Worm (Caenorhabditis elegans) whole organism, late embryonic: ENCODE data around the gene pmp-2.

Experiments
- C08G9.2 ChIP-seq: sonication (generic microtip); optimal IDR thresholded peaks from 2 replicates; lab custom pipeline; 2016; ENCODE audit warnings: mild to moderate bottlenecking, missing genetic modification characterization, moderate library complexity, missing compliant biosample characterization
- F13H6.1 ChIP-seq: sonication (generic microtip); optimal IDR thresholded peaks from 2 replicates; lab custom pipeline; 2016; ENCODE audit warnings: missing genetic modification characterization, missing compliant biosample characterization
- K02D7.2 ChIP-seq: sonication (generic microtip); optimal IDR thresholded peaks from 2 replicates; lab custom pipeline; 2017; ENCODE audit warnings: mild to moderate bottlenecking, missing genetic modification characterization, missing compliant biosample characterization
- T23F11.4 ChIP-seq: fragments of 200-800 bp; sonication (Bioruptor generic); optimal IDR thresholded peaks from 2 replicates; lab custom pipeline; 2018; ENCODE audit warnings: mild to moderate bottlenecking, missing genetic modification characterization, missing compliant biosample characterization
- Y22D7AL.16 ChIP-seq: sonication (generic microtip); optimal IDR thresholded peaks from 2 replicates; lab custom pipeline; 2016; ENCODE audit warnings: missing genetic modification characterization, missing compliant biosample characterization
- ahr-1 ChIP-seq: sonication (generic microtip); optimal IDR thresholded peaks from 2 replicates; lab custom pipeline; 2016; ENCODE audit warnings: missing genetic modification characterization, missing compliant biosample characterization
- ama-1 ChIP-seq: fragments of 150-350 bp; optimal IDR thresholded peaks from 2 replicates; lab custom pipeline; 2014
- ceh-14 ChIP-seq: sonication (generic microtip); optimal IDR thresholded peaks from 2 replicates; lab custom pipeline; 2016; ENCODE audit warnings: missing genotype, missing genetic modification characterization, missing compliant biosample characterization
- ceh-18 ChIP-seq: sonication (generic microtip); optimal IDR thresholded peaks from 2 replicates; lab custom pipeline; 2016; ENCODE audit warnings: missing genetic modification characterization, missing compliant biosample characterization
- ceh-2 ChIP-seq: sonication (generic microtip); optimal IDR thresholded peaks from 2 replicates; lab custom pipeline; 2016; ENCODE audit warnings: missing genotype, missing genetic modification characterization, missing compliant biosample characterization
- ceh-22 ChIP-seq: sonication (generic microtip); optimal IDR thresholded peaks from 2 replicates; lab custom pipeline; 2017; ENCODE audit warnings: missing biosample characterization, missing genetic modification characterization
- ceh-24 ChIP-seq: sonication (generic microtip); optimal IDR thresholded peaks from 2 replicates; lab custom pipeline; 2016; ENCODE audit warnings: mild to moderate bottlenecking, missing genetic modification characterization, missing compliant biosample characterization
- ceh-34 ChIP-seq: sonication (generic microtip); optimal IDR thresholded peaks from 2 replicates; lab custom pipeline; 2016; ENCODE audit warnings: mild to moderate bottlenecking, missing genetic modification characterization, missing compliant biosample characterization
- ceh-48 ChIP-seq: sonication (generic microtip); optimal IDR thresholded peaks from 2 replicates; lab custom pipeline; 2016; ENCODE audit warnings: missing genetic modification characterization, inconsistent platforms, missing compliant biosample characterization
- ceh-6 ChIP-seq: fragments of 200-800 bp; sonication (Bioruptor generic); optimal IDR thresholded peaks from 2 replicates; lab custom pipeline; 2018; ENCODE audit warnings: mild to moderate bottlenecking, missing genetic modification characterization, missing compliant biosample characterization
- dmd-4 ChIP-seq: sonication (generic microtip); optimal IDR thresholded peaks from 2 replicates; lab custom pipeline; 2016; ENCODE audit warnings: borderline replicate concordance, missing genetic modification characterization, missing compliant biosample characterization
- elt-2 ChIP-seq: sonication (generic microtip); optimal IDR thresholded peaks from 2 replicates; lab custom pipeline; 2016; ENCODE audit warnings: missing genetic modification reagents, missing genetic modification characterization, missing compliant biosample characterization
- elt-4 ChIP-seq: sonication (generic microtip); optimal IDR thresholded peaks from 2 replicates; lab custom pipeline; 2016; ENCODE audit warnings: missing genetic modification characterization, missing compliant biosample characterization
- eyg-1 ChIP-seq: sonication (generic microtip); optimal IDR thresholded peaks from 2 replicates; lab custom pipeline; 2016; ENCODE audit warnings: missing genotype, missing genetic modification characterization, missing compliant biosample characterization
- fax-1 ChIP-seq: sonication (generic microtip); optimal IDR thresholded peaks from 2 replicates; lab custom pipeline; 2016; ENCODE audit warnings: missing genotype, missing genetic modification characterization, missing compliant biosample characterization
- hlh-15 ChIP-seq: sonication (generic microtip); optimal IDR thresholded peaks from 2 replicates; lab custom pipeline; 2016; ENCODE audit warnings: missing genetic modification characterization, missing compliant biosample characterization
- hlh-8 ChIP-seq: sonication (generic microtip); optimal IDR thresholded peaks from 2 replicates; lab custom pipeline; 2016; ENCODE audit warnings: missing genotype, missing genetic modification characterization, missing compliant biosample characterization
- lim-6 ChIP-seq: sonication (generic microtip); optimal IDR thresholded peaks from 2 replicates; lab custom pipeline; 2016; ENCODE audit warnings: missing genetic modification characterization, missing compliant biosample characterization
- lin-11 ChIP-seq: fragments of 200-800 bp; sonication (Bioruptor generic); optimal IDR thresholded peaks from 2 replicates; lab custom pipeline; 2018; ENCODE audit warnings: mild to moderate bottlenecking, missing genetic modification characterization, missing compliant biosample characterization
- madf-2 ChIP-seq: sonication (generic microtip); optimal IDR thresholded peaks from 2 replicates; lab custom pipeline; 2017; ENCODE audit warnings: missing genetic modification characterization, missing compliant biosample characterization
- mec-3 ChIP-seq: sonication (generic microtip); optimal IDR thresholded peaks from 2 replicates; lab custom pipeline; 2016; ENCODE audit warnings: borderline replicate concordance, missing genetic modification characterization, missing compliant biosample characterization
- npax-4 ChIP-seq: sonication (generic microtip); optimal IDR thresholded peaks from 2 replicates; lab custom pipeline; 2016; ENCODE audit warnings: missing genetic modification characterization, missing compliant biosample characterization
- pag-3 ChIP-seq: sonication (generic microtip); optimal IDR thresholded peaks from 2 replicates; lab custom pipeline; 2016; ENCODE audit warnings: missing compliant biosample characterization, missing genetic modification characterization, borderline replicate concordance
- pax-1 ChIP-seq: fragments of 150-350 bp; optimal IDR thresholded peaks from 2 replicates; lab custom pipeline; 2014; ENCODE audit warnings: missing biosample characterization, missing genetic modification characterization
- pha-2 ChIP-seq: sonication (generic microtip); optimal IDR thresholded peaks from 2 replicates; lab custom pipeline; 2017; ENCODE audit warnings: mild to moderate bottlenecking, missing genetic modification characterization, missing compliant biosample characterization
- pha-4 ChIP-seq: fragments of 150-350 bp; optimal IDR thresholded peaks from 2 replicates; lab custom pipeline; 2018; ENCODE audit warnings: missing biosample characterization, missing genetic modification reagents, missing genetic modification characterization
- pqm-1 ChIP-seq: sonication (generic microtip); optimal IDR thresholded peaks from 2 replicates; lab custom pipeline; 2016; ENCODE audit warnings: missing genetic modification characterization, missing compliant biosample characterization
- ref-2 ChIP-seq: sonication (generic microtip); optimal IDR thresholded peaks from 2 replicates; lab custom pipeline; 2016; ENCODE audit warnings: missing genetic modification characterization, missing compliant biosample characterization
- rnt-1 ChIP-seq: sonication (generic microtip); optimal IDR thresholded peaks from 2 replicates; lab custom pipeline; 2016; ENCODE audit warnings: missing genetic modification characterization, missing compliant biosample characterization
- sox-2 ChIP-seq: fragments of 200-800 bp; sonication (Bioruptor generic); IDR thresholded peaks from 2 replicates; pipeline ENCODE4 v1.3.6; 2022; ENCODE audit warnings: missing genetic modification reagents, missing genetic modification characterization, missing compliant biosample characterization
- tbx-2 ChIP-seq: sonication (generic microtip); optimal IDR thresholded peaks from 2 replicates; lab custom pipeline; 2016; ENCODE audit warnings: missing genetic modification characterization, missing compliant biosample characterization
- tbx-7 ChIP-seq: sonication (generic microtip); optimal IDR thresholded peaks from 2 replicates; lab custom pipeline; 2016; ENCODE audit warnings: missing genotype, missing genetic modification characterization, missing compliant biosample characterization
- unc-86 ChIP-seq: sonication (generic microtip); optimal IDR thresholded peaks from 2 replicates; lab custom pipeline; 2016; ENCODE audit warnings: missing genetic modification characterization, missing compliant biosample characterization

pmp-2 gene

DNA sequence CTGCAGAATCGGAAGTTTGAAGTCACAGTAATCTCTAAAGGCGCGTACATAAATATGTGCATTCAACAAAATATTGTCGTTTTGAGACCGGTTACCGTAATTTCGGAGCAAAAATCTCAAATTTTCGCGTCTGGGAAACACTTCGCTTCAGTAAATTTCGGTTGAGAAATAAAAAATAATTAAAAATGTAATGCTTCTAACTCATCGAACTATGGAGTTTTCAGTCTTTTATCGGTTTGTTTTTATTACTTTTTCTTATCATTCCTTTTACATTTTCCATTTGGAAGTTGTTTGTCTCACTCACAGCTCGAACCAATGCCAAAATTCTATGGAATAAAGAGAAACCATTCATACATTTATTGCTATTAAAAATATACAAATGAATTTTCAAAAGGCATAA is 606 bp upstream of the pmp-2 start:
- TF ChIP-seq eyg-1 (no peak), K02D7.2 (tag; lab: Kevin White, UChicago) (no peak), elt-4 (tag; lab: Kevin White, UChicago) (no peak), T23F11.4 (GFP tag; lab: Kevin White, UChicago) (no peak), mec-3 (tag; lab: Kevin White, UChicago) (no peak), fax-1 (tag; lab: Kevin White, UChicago) (no peak), dmd-4 (tag; lab: Kevin White, UChicago) (no peak), ceh-34 (tag; lab: Kevin White, UChicago) (no peak), ceh-24 (tag; lab: Kevin White, UChicago) (no peak), pqm-1 (no peak), sox-2 (GFP tag; lab: Robert Waterston, UW) (no peak), madf-2 (tag; lab: Kevin White, UChicago) (no peak), pha-2 (no peak), lim-6 (tag; lab: Kevin White, UChicago) (no peak), ama-1 (no peak)
- TF ChIP-seq, all 69 proteins: peak for 0

DNA sequence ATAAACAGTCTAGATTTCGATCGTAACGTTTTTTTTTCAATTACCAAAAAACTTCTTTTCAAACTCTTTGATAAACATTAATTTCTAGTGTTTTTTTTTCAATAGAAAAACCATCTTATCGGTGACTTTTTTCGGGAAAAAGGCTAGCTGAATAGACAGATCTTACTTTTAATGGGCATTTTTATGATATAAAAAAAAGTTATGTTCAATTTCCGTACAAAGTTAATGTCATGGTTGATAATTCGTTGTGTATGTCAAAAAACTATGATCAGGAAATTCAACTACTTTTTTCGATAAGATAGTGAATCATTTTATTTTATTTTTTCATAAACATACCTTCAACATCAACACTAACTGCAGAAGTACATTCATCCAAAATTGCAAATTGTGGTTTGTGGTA is 3.0 kb downstream of the pmp-2 start:
- TF ChIP-seq ceh-2 (tag; lab: Kevin White, UChicago) (no peak), elt-2 (no peak), unc-86 (tag; lab: Kevin White, UChicago) (no peak), ceh-18 (no peak), npax-4 (tag; lab: Kevin White, UChicago) (no peak), tbx-7 (tag; lab: Kevin White, UChicago) (no peak), tbx-2 (tag; lab: Kevin White, UChicago) (no peak), pag-3 (tag; lab: Kevin White, UChicago) (no peak)

DNA sequence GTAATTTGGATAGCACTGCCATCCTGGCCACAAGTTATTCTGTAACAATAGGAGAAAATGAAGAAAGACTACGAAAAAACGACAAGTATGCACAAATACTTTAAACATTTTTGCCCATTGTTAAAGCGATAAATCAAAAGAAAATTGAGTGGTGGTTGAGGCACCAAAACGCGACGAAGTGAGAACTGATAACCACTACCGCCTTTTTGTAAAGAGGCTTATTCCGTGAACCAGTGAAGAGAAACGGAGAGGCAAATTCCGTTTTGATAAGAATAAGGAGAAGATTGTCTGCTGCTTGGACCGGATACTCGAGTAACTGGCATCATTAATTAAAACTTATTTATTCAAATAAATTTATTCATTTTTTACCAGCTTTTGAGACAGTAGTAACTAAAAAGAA is 3.9 kb downstream of the pmp-2 start, which contains the start of gene pmp-1:
Gene pmp-1, minus strand, starts transcription at position 39 of the 400 bp plus-strand sequence.
- no peak for TF ChIP-seq hlh-8 (tag; lab: Kevin White, UChicago)
- TF ChIP-seq ceh-22 (tag; lab: Kevin White, UChicago): no peak
- TF ChIP-seq T23F11.4 (GFP tag; lab: Kevin White, UChicago): no peak
- TF ChIP-seq mec-3 (tag; lab: Kevin White, UChicago): no peak
- TF ChIP-seq npax-4 (tag; lab: Kevin White, UChicago): no peak
- TF ChIP-seq pax-1 (tag; lab: Kevin White, UChicago): no peak
- TF ChIP-seq ceh-18: no peak
- TF ChIP-seq C08G9.2 (tag; lab: Kevin White, UChicago): no peak

DNA sequence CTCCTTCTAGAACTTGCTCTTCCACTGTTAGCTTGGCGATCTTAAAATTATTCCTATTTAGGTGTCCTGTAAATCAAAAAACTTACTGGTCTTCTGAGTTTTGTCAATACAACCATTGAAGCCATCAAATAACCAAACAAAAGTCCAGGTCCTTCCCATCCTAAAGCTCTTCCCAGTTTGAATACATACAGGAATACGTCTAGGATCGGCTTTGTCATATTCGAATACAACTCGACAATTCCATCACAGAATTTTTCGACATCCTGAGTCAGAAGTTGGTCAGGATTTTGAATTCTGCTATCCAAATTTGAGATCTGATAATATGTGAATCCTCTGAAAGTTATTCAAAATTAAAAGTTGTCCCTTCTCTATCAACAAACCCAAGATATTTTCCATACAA is 5.3 kb downstream of the pmp-2 start:
- no peak for TF ChIP-seq pag-3 (tag; lab: Kevin White, UChicago)
- TF ChIP-seq pha-4 (tag; lab: Kevin White, UChicago): no peak
- no peak for TF ChIP-seq ama-1
- TF ChIP-seq F13H6.1 (tag; lab: Kevin White, UChicago): no peak
- TF ChIP-seq ceh-22 (tag; lab: Kevin White, UChicago): no peak
- no peak for TF ChIP-seq ref-2
- no peak for TF ChIP-seq Y22D7AL.16
- TF ChIP-seq elt-2: no peak
- TF ChIP-seq ceh-48: no peak
- no peak for TF ChIP-seq rnt-1
- no peak for TF ChIP-seq hlh-15
- TF ChIP-seq ceh-14 (tag; lab: Kevin White, UChicago): no peak
- no peak for TF ChIP-seq ahr-1 (tag; lab: Kevin White, UChicago)
- TF ChIP-seq ceh-2 (tag; lab: Kevin White, UChicago): no peak
- no peak for TF ChIP-seq madf-2 (tag; lab: Kevin White, UChicago)
- TF ChIP-seq ceh-6: no peak
- no peak for TF ChIP-seq npax-4 (tag; lab: Kevin White, UChicago)
- no peak for TF ChIP-seq lin-11 (tag; lab: Kevin White, UChicago)
- TF ChIP-seq tbx-2 (tag; lab: Kevin White, UChicago): no peak
- no peak for TF ChIP-seq elt-4 (tag; lab: Kevin White, UChicago)
